Fruit fly (Drosophila melanogaster) S2 (cell line): ENCODE results near the gene Top3alpha.

Source experiments
- CG8478 ChIP-seq: fragments of >200 bp; optimal IDR thresholded peaks from 2 replicates; lab custom pipeline; 2018
- CTCF ChIP-seq, 2 experiments: fragments of >200 bp; optimal IDR thresholded peaks; 2 replicates each; lab custom pipeline; 2018

DNA sequence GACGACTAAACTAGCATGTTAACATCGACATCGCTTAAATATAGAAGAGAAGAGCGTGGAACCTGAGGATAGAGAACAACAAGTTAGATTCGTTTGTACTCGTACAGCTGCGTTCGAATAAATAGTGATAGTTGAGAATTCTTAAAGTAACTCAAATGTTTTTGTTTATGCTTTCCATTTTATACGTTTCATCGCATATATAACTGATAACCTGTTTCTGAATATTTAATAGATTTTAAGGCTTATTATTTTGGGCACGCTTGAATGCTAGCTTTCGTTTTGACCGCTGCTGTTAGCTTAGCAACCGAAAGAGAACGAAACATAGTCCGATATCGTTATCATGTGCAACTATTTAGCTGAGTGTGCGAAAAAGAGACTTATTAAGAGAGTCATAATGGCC lies 30.3 kb downstream of the Top3alpha start:
- TF ChIP-seq CG8478 (lab: Kevin White, UChicago) (no peak), CTCF (optimal IDR thresholded peaks at IDR 0.05; lab: Kevin White, UChicago) (no peak)
